Fruit fly (Drosophila melanogaster): ENCODE data around the gene Nmd3.

- TF ChIP-seq CG17806 (tag; optimal IDR thresholded peaks at IDR 0.05): no peak
- peak; percentile 17 for TF ChIP-seq EcR (GFP tag; optimal IDR thresholded peaks at IDR 0.05)
- TF ChIP-seq CG10348 (GFP tag; IDR thresholded peaks at IDR 0.05): no peak
- TF ChIP-seq CG8301 (tag; optimal IDR thresholded peaks at IDR 0.05): peak; percentile 31
- TF ChIP-seq CG13204 (GFP tag; optimal IDR thresholded peaks at IDR 0.05): no peak
- TF ChIP-seq CG8159 (tag; optimal IDR thresholded peaks at IDR 0.05): no peak
- no peak for TF ChIP-seq CG14655 (GFP tag; optimal IDR thresholded peaks at IDR 0.05)
- no peak for TF ChIP-seq D1 (tag; optimal IDR thresholded peaks at IDR 0.05)
- no peak for TF ChIP-seq rn (GFP tag; IDR thresholded peaks at IDR 0.05)
- TF ChIP-seq CG32121 (GFP tag; IDR thresholded peaks at IDR 0.05): no peak
- TF ChIP-seq CG15710 (tag; optimal IDR thresholded peaks at IDR 0.05): no peak
Observed at dm6 chrX:2146574-2146973, 37.9 kb downstream of the Nmd3 start.

Data from whole organism, pupa.